Fruit fly (Drosophila melanogaster) whole organism, embryonic: Measurements from ENCODE around the gene Sec23.

Experiments
- Antp ChIP-seq: fragments of 200-800 bp; sonication (Bioruptor generic); optimal IDR thresholded peaks from 3 replicates; lab custom pipeline; 2016; ENCODE audit warnings: missing biosample characterization, missing genetic modification characterization
- Atf6 ChIP-seq: fragments of 200-800 bp; sonication (Bioruptor generic); IDR thresholded peaks from 2 replicates; pipeline ENCODE4 v1.3.6; 2022; ENCODE audit warnings: missing biosample characterization, missing genetic modification characterization
- B-H1 ChIP-seq: fragments of 200-800 bp; sonication (Bioruptor generic); IDR thresholded peaks from 3 replicates; pipeline ENCODE4 v1.3.6; 2022; ENCODE audit warnings: missing biosample characterization, missing genetic modification characterization
- B-H2 ChIP-seq: fragments of 200-800 bp; sonication (Bioruptor generic); optimal IDR thresholded peaks from 2 replicates; lab custom pipeline; 2018; ENCODE audit warnings: missing biosample characterization, mild to moderate bottlenecking, missing genetic modification characterization
- Bdp1 ChIP-seq: fragments of 200-800 bp; sonication (Bioruptor generic); optimal IDR thresholded peaks from 3 replicates; lab custom pipeline; 2016; ENCODE audit warnings: missing biosample characterization, missing genetic modification characterization
- CG10267 ChIP-seq: fragments of 200-800 bp; sonication (Bioruptor generic); optimal IDR thresholded peaks from 2 replicates; lab custom pipeline; 2018; ENCODE audit warnings: missing biosample characterization, mild to moderate bottlenecking, missing genetic modification characterization, moderate library complexity
- CG10979 ChIP-seq: fragments of 200-800 bp; sonication (Bioruptor generic); optimal IDR thresholded peaks from 2 replicates; lab custom pipeline; 2018; ENCODE audit warnings: missing biosample characterization, mild to moderate bottlenecking, missing genetic modification characterization, moderate library complexity
- CG13775 ChIP-seq: fragments of 200-800 bp; sonication (Bioruptor generic); optimal IDR thresholded peaks from 3 replicates; lab custom pipeline; 2017; ENCODE audit warnings: missing biosample characterization, mild to moderate bottlenecking, missing genetic modification characterization
- CG17359 ChIP-seq: fragments of 200-800 bp; sonication (Bioruptor generic); optimal IDR thresholded peaks from 3 replicates; lab custom pipeline; 2018; ENCODE audit warnings: missing biosample characterization, mild to moderate bottlenecking, missing genetic modification characterization, moderate library complexity
- CG1792 ChIP-seq: fragments of 200-800 bp; sonication (Bioruptor generic); optimal IDR thresholded peaks from 2 replicates; lab custom pipeline; 2016; ENCODE audit warnings: missing biosample characterization, missing genetic modification characterization
- CG2129 ChIP-seq: fragments of 200-800 bp; sonication (Bioruptor generic); IDR thresholded peaks from 2 replicates; pipeline ENCODE4 v1.3.6; 2022; ENCODE audit warnings: missing biosample characterization, missing genetic modification characterization; ENCODE audit not compliant: partially characterized antibody
- CG31365 ChIP-seq: fragments of 200-800 bp; sonication (Bioruptor generic); optimal IDR thresholded peaks from 2 replicates; lab custom pipeline; 2018; ENCODE audit warnings: missing biosample characterization, mild to moderate bottlenecking, missing genetic modification characterization
- CG31388 ChIP-seq: fragments of 200-800 bp; sonication (Bioruptor generic); optimal IDR thresholded peaks from 2 replicates; lab custom pipeline; 2016; ENCODE audit warnings: missing biosample characterization, missing genetic modification characterization
- CG34376 ChIP-seq: fragments of 200-800 bp; sonication (Bioruptor generic); optimal IDR thresholded peaks from 2 replicates; lab custom pipeline; 2018; ENCODE audit warnings: missing biosample characterization, mild to moderate bottlenecking, missing genetic modification characterization
- CG34422 ChIP-seq: fragments of 200-800 bp; sonication (Bioruptor generic); IDR thresholded peaks from 3 replicates; pipeline ENCODE4 v1.3.6; 2022; ENCODE audit warnings: missing biosample characterization, missing genetic modification characterization
- CG3995 ChIP-seq: fragments of 200-800 bp; sonication (Bioruptor generic); optimal IDR thresholded peaks from 3 replicates; lab custom pipeline; 2016; ENCODE audit warnings: missing biosample characterization, missing genetic modification characterization
- CG4328 ChIP-seq: fragments of 200-800 bp; sonication (Bioruptor generic); optimal IDR thresholded peaks from 3 replicates; lab custom pipeline; 2017; ENCODE audit warnings: missing biosample characterization, missing genetic modification reagents, missing genetic modification characterization
- CG4617 ChIP-seq: fragments of 200-800 bp; sonication (Bioruptor generic); optimal IDR thresholded peaks from 3 replicates; lab custom pipeline; 2016; ENCODE audit warnings: missing biosample characterization, missing genetic modification characterization, borderline replicate concordance
- CG4854 ChIP-seq: fragments of 200-800 bp; sonication (Bioruptor generic); optimal IDR thresholded peaks from 2 replicates; lab custom pipeline; 2016; ENCODE audit warnings: missing biosample characterization, missing genetic modification characterization, inconsistent platforms
- CG6689 ChIP-seq: fragments of 200-800 bp; sonication (Bioruptor generic); IDR thresholded peaks from 2 replicates; pipeline ENCODE4 v1.3.6; 2022; ENCODE audit warnings: missing biosample characterization, missing genetic modification characterization
- CG7357 ChIP-seq: fragments of 200-800 bp; sonication (Bioruptor generic); IDR thresholded peaks from 3 replicates; pipeline ENCODE4 v1.3.6; 2022; ENCODE audit warnings: missing biosample characterization, missing genetic modification characterization
- CG9437 ChIP-seq: fragments of 200-800 bp; sonication (Bioruptor generic); optimal IDR thresholded peaks from 2 replicates; lab custom pipeline; 2018; ENCODE audit warnings: missing biosample characterization, mild to moderate bottlenecking, missing genetic modification characterization
- CG9727 ChIP-seq: fragments of 200-800 bp; sonication (Bioruptor generic); optimal IDR thresholded peaks from 3 replicates; lab custom pipeline; 2017; ENCODE audit warnings: missing biosample characterization, mild to moderate bottlenecking, missing genetic modification characterization
- CHES-1-like ChIP-seq: fragments of 200-800 bp; sonication (Bioruptor generic); optimal IDR thresholded peaks from 2 replicates; lab custom pipeline; 2016; ENCODE audit warnings: missing biosample characterization, missing genetic modification characterization
- Dad ChIP-seq: fragments of 200-800 bp; sonication (Bioruptor generic); optimal IDR thresholded peaks from 3 replicates; lab custom pipeline; 2016; ENCODE audit warnings: missing biosample characterization, missing genetic modification characterization
- Dek ChIP-seq: fragments of 200-800 bp; sonication (Bioruptor generic); optimal IDR thresholded peaks from 3 replicates; lab custom pipeline; 2019; ENCODE audit warnings: missing biosample characterization, mild to moderate bottlenecking, missing genetic modification characterization, moderate library complexity
- Dref ChIP-seq: fragments of 200-800 bp; sonication (Bioruptor generic); IDR thresholded peaks from 2 replicates; pipeline ENCODE4 v1.3.6; 2022; ENCODE audit warnings: missing biosample characterization, missing genetic modification characterization
- Hmr ChIP-seq: fragments of 200-800 bp; sonication (Bioruptor generic); optimal IDR thresholded peaks from 3 replicates; lab custom pipeline; 2017; ENCODE audit warnings: mild to moderate bottlenecking, missing biosample characterization, missing genetic modification reagents, missing genetic modification characterization
- Mad ChIP-seq: fragments of 200-800 bp; sonication (Bioruptor generic); optimal IDR thresholded peaks from 2 replicates; lab custom pipeline; 2016; ENCODE audit warnings: missing biosample characterization, missing genetic modification characterization
- Max ChIP-seq: fragments of 200-800 bp; sonication (Bioruptor generic); optimal IDR thresholded peaks from 2 replicates; lab custom pipeline; 2016; ENCODE audit warnings: missing biosample characterization, mild to moderate bottlenecking, missing genetic modification characterization
- NC2β ChIP-seq: fragments of 200-800 bp; sonication (Bioruptor generic); optimal IDR thresholded peaks from 2 replicates; lab custom pipeline; 2016; ENCODE audit warnings: missing biosample characterization, missing genetic modification characterization
- Nf-YA ChIP-seq: fragments of 200-800 bp; sonication (Bioruptor generic); IDR thresholded peaks from 2 replicates; pipeline ENCODE4 v1.3.6; 2022; ENCODE audit warnings: missing biosample characterization, missing genetic modification characterization
- Scr ChIP-seq: fragments of 200-800 bp; sonication (Bioruptor generic); IDR thresholded peaks from 2 replicates; pipeline ENCODE4 v1.3.6; 2022; ENCODE audit warnings: missing biosample characterization, missing genetic modification characterization; ENCODE audit not compliant: partially characterized antibody
- Ssrp ChIP-seq: fragments of 200-800 bp; sonication (Bioruptor generic); optimal IDR thresholded peaks from 2 replicates; lab custom pipeline; 2018; ENCODE audit warnings: missing biosample characterization, mild to moderate bottlenecking, missing genetic modification characterization, moderate library complexity
- Vsx1 ChIP-seq: fragments of 200-800 bp; sonication (Bioruptor generic); optimal IDR thresholded peaks from 2 replicates; lab custom pipeline; 2017; ENCODE audit warnings: missing biosample characterization, mild to moderate bottlenecking, missing genetic modification characterization, missing genetic modification reagents
- Xrp1 ChIP-seq: fragments of 200-800 bp; sonication (Bioruptor generic); IDR thresholded peaks from 2 replicates; pipeline ENCODE4 v1.3.6; 2022; ENCODE audit warnings: missing biosample characterization, missing genetic modification characterization
- YL-1 ChIP-seq: fragments of 200-800 bp; sonication (Bioruptor generic); optimal IDR thresholded peaks from 3 replicates; lab custom pipeline; 2017; ENCODE audit warnings: missing biosample characterization, mild to moderate bottlenecking, missing genetic modification characterization
- chinmo ChIP-seq: fragments of 200-800 bp; sonication (Bioruptor generic); IDR thresholded peaks from 4 replicates; pipeline ENCODE4 v1.3.6; 2022; ENCODE audit warnings: missing biosample characterization, missing genetic modification characterization; ENCODE audit not compliant: partially characterized antibody
- chn ChIP-seq: fragments of 200-800 bp; sonication (Bioruptor generic); optimal IDR thresholded peaks from 2 replicates; lab custom pipeline; 2016; ENCODE audit warnings: missing biosample characterization, missing genetic modification characterization
- croc ChIP-seq: fragments of 200-800 bp; sonication (Bioruptor generic); conservative IDR thresholded peaks from 3 replicates; pipeline ENCODE4 v1.3.6; 2022; ENCODE audit warnings: missing biosample characterization, missing genetic modification characterization
- emc ChIP-seq: fragments of 200-800 bp; sonication (Bioruptor generic); optimal IDR thresholded peaks from 2 replicates; lab custom pipeline; 2016; ENCODE audit warnings: missing biosample characterization, missing genetic modification characterization
- ems ChIP-seq: fragments of 200-800 bp; sonication (Bioruptor generic); optimal IDR thresholded peaks from 3 replicates; lab custom pipeline; 2016; ENCODE audit warnings: missing biosample characterization, missing genetic modification characterization
- ftz-f1 ChIP-seq: fragments of 200-800 bp; sonication (Bioruptor generic); optimal IDR thresholded peaks from 2 replicates; lab custom pipeline; 2016; ENCODE audit warnings: missing biosample characterization, missing genetic modification characterization
- gro ChIP-seq: fragments of 200-800 bp; sonication (Bioruptor generic); optimal IDR thresholded peaks from 2 replicates; lab custom pipeline; 2016; ENCODE audit warnings: missing biosample characterization, missing genetic modification characterization
- jigr1 ChIP-seq: fragments of 200-800 bp; sonication (Bioruptor generic); IDR thresholded peaks from 3 replicates; pipeline ENCODE4 v1.3.6; 2022; ENCODE audit warnings: missing biosample characterization, missing genetic modification characterization
- nmo ChIP-seq: fragments of 200-800 bp; sonication (Bioruptor generic); optimal IDR thresholded peaks from 2 replicates; lab custom pipeline; 2018; ENCODE audit warnings: missing biosample characterization, mild to moderate bottlenecking, missing genetic modification characterization, moderate library complexity
- org-1 ChIP-seq: fragments of 200-800 bp; sonication (Bioruptor generic); optimal IDR thresholded peaks from 2 replicates; lab custom pipeline; 2017; ENCODE audit warnings: missing biosample characterization, missing genetic modification characterization
- pzg ChIP-seq: fragments of 200-800 bp; sonication (Bioruptor generic); optimal IDR thresholded peaks from 3 replicates; lab custom pipeline; 2018; ENCODE audit warnings: missing biosample characterization, mild to moderate bottlenecking, missing genetic modification characterization, moderate library complexity
- sc ChIP-seq, 3 experiments: fragments of >200 bp in 2 of 3; fragments of 200-800 bp in 1 of 3; sonication (Bioruptor generic) in 1 of 3; optimal IDR thresholded peaks; 2 replicates in 2 of 3; 3 replicates in 1 of 3; lab custom pipeline; 2017; ENCODE audit warnings: mild to moderate bottlenecking in 1 of 3, missing biosample characterization in 1 of 3, missing genetic modification characterization in 1 of 3, missing genetic modification reagents in 1 of 3
- sd ChIP-seq: fragments of 200-800 bp; sonication (Bioruptor generic); optimal IDR thresholded peaks from 3 replicates; lab custom pipeline; 2018; ENCODE audit warnings: missing biosample characterization, mild to moderate bottlenecking, missing genetic modification characterization, moderate library complexity
- zen2 ChIP-seq: fragments of 200-800 bp; sonication (Bioruptor generic); IDR thresholded peaks from 3 replicates; pipeline ENCODE4 v1.3.6; 2022; ENCODE audit warnings: missing biosample characterization, missing genetic modification characterization; ENCODE audit not compliant: partially characterized antibody

Sec23 gene

DNA sequence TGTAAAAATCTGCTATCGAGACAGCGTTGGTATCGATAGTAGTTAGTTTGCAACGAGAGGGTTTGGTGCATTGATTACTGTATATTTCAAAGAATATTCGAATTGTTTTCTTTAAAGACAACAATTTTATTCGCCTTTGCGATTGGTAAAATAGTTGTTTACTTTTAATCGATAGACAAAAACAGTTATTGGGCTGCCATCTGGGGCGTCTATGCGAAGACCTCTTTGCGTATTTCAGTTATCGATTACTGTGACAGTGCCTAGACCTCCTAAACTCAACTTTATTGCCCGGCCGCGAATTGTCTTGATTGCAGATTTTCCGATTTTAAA is 35.8 kb upstream of the Sec23 start, which contains the start of gene Atu (continued):
- TF ChIP-seq Dad (GFP tag; lab: Kevin White, UChicago) (peak; percentile 32), CG1792 (peak; percentile 99), Vsx1 (GFP tag; lab: Kevin White, UChicago) (no peak), CG31365 (tag; lab: Kevin White, UChicago) (no peak), NC2β (GFP tag; lab: Kevin White, UChicago) (peak; percentile 39), emc (GFP tag; lab: Kevin White, UChicago) (no peak), ftz-f1 (GFP tag; lab: Kevin White, UChicago) (no peak), org-1 (GFP tag; lab: Kevin White, UChicago) (no peak), CG4617 (no peak), Atf6 (GFP tag; lab: Robert Waterston, UW) (no peak), CHES-1-like (GFP tag; lab: Kevin White, UChicago) (peak; percentile 88), pzg (GFP tag; lab: Kevin White, UChicago) (peak; percentile 84), CG4854 (GFP tag; lab: Kevin White, UChicago) (no peak), Ssrp (tag; lab: Kevin White, UChicago) (no peak), sc (optimal IDR thresholded peaks at IDR 0.05; lab: Kevin White, UChicago) (no peak), sc (GFP tag; optimal IDR thresholded peaks at IDR 0.05; lab: Kevin White, UChicago) (no peak), CG13775 (GFP tag; lab: Kevin White, UChicago) (peak; percentile 35), Mad (peak; percentile 7), Hmr (GFP tag; lab: Kevin White, UChicago) (peak; percentile 46), Bdp1 (no peak), Dref (GFP tag; lab: Robert Waterston, UW) (peak; percentile 86), gro (GFP tag; lab: Kevin White, UChicago) (peak; percentile 25), Dek (tag; lab: Kevin White, UChicago) (peak; percentile 13), CG10979 (tag; lab: Kevin White, UChicago) (peak; percentile 32), CG6689 (GFP tag; lab: Robert Waterston, UW) (no peak), croc (GFP tag; lab: Robert Waterston, UW) (no peak), YL-1 (GFP tag; lab: Kevin White, UChicago) (peak; percentile 81), Xrp1 (GFP tag; lab: Robert Waterston, UW) (no peak), CG4328 (peak; percentile 18), Antp (peak; percentile 47), CG17359 (tag; lab: Kevin White, UChicago) (peak; percentile 24), chn (peak; percentile 39), B-H2 (GFP tag; lab: Kevin White, UChicago) (peak; percentile 5), B-H1 (GFP tag; lab: Robert Waterston, UW) (no peak), Nf-YA (GFP tag; lab: Robert Waterston, UW) (no peak), zen2 (peak; percentile 83), CG10267 (tag; lab: Kevin White, UChicago) (peak; percentile 61), sd (peak; percentile 63), CG2129 (GFP tag; lab: Robert Waterston, UW) (peak; percentile 89), jigr1 (GFP tag; lab: Robert Waterston, UW) (no peak), CG9727 (GFP tag; lab: Kevin White, UChicago) (peak; percentile 32), ems (GFP tag; lab: Kevin White, UChicago) (no peak), CG9437 (GFP tag; lab: Kevin White, UChicago) (peak; percentile 24), CG34422 (GFP tag; lab: Robert Waterston, UW) (peak; percentile 39; the same call in 1 of the 3 replicates), Max (peak; percentile 3), CG34376 (GFP tag; lab: Kevin White, UChicago) (no peak), CG31388 (GFP tag; lab: Kevin White, UChicago) (no peak), CG3995 (GFP tag; lab: Kevin White, UChicago) (peak; percentile 80), Scr (GFP tag; lab: Robert Waterston, UW) (peak; percentile 94), nmo (GFP tag; lab: Kevin White, UChicago) (peak; percentile 76), chinmo (GFP tag; lab: Robert Waterston, UW) (peak; percentile 87), CG7357 (no peak)
